Fruit fly (Drosophila melanogaster): ENCODE measurements around the gene cm.

cm gene

dm6 chrX:7011063-7011743 lies at the start of gene cm, which contains the start of the genes sloth1 and sloth2 (continued):
- TF ChIP-seq CG9437 (GFP tag; optimal IDR thresholded peaks at IDR 0.05) = peak; percentile 55
- TF ChIP-seq CG16863 (GFP tag; optimal IDR thresholded peaks at IDR 0.05) = peak; percentile 86
- peak; percentile 93 for TF ChIP-seq gsb-n (tag; optimal IDR thresholded peaks at IDR 0.05)
- peak; percentile 86 for TF ChIP-seq dmrt11E (tag; optimal IDR thresholded peaks at IDR 0.05)
- peak; percentile 76 for TF ChIP-seq Max (GFP tag; optimal IDR thresholded peaks at IDR 0.05)
- TF ChIP-seq lab (GFP tag; optimal IDR thresholded peaks at IDR 0.05) = peak; percentile 85
- TF ChIP-seq CG8924 (tag; optimal IDR thresholded peaks at IDR 0.05) = peak; percentile 86
- peak; percentile 93 for TF ChIP-seq gem (tag; optimal IDR thresholded peaks at IDR 0.05)
- TF ChIP-seq Pdp1 (GFP tag; optimal IDR thresholded peaks at IDR 0.05) = peak; percentile 89 to 90
- TF ChIP-seq CG8765 (GFP tag; IDR thresholded peaks at IDR 0.05) = peak; percentile 81
- no peak for TF ChIP-seq bowl (GFP tag; IDR thresholded peaks at IDR 0.05)
- peak; percentile 92 for TF ChIP-seq chn (GFP tag; optimal IDR thresholded peaks at IDR 0.05)
- peak; percentile 82 for TF ChIP-seq Mrtf (GFP tag; IDR thresholded peaks at IDR 0.05)
- peak; percentile 81 for TF ChIP-seq cas (GFP tag; IDR thresholded peaks at IDR 0.05)
- TF ChIP-seq chm (GFP tag; IDR thresholded peaks at IDR 0.05) = peak; percentile 86
- TF ChIP-seq dmrt99B (tag; optimal IDR thresholded peaks at IDR 0.05) = peak; percentile 80
- TF ChIP-seq stc (GFP tag; IDR thresholded peaks at IDR 0.05) = peak; percentile 81
- peak; percentile 73 for TF ChIP-seq tap (tag; optimal IDR thresholded peaks at IDR 0.05)
- peak; percentile 87 for TF ChIP-seq maf-S (GFP tag; optimal IDR thresholded peaks at IDR 0.05)
- TF ChIP-seq pita (GFP tag; optimal IDR thresholded peaks at IDR 0.05) = no peak
- TF ChIP-seq her (GFP tag; optimal IDR thresholded peaks at IDR 0.05) = peak; percentile 63
- TF ChIP-seq nmo (GFP tag; optimal IDR thresholded peaks at IDR 0.05) = peak; percentile 92
- TF ChIP-seq NfI (GFP tag; optimal IDR thresholded peaks at IDR 0.05) = peak; percentile 86
- TF ChIP-seq phol (tag; optimal IDR thresholded peaks at IDR 0.05) = peak; percentile 83
- peak; percentile 60 for TF ChIP-seq CG1792 (GFP tag; optimal IDR thresholded peaks at IDR 0.05)
- peak; percentile 84 for TF ChIP-seq Dad (GFP tag; optimal IDR thresholded peaks at IDR 0.05)
- TF ChIP-seq fd64A (GFP tag; optimal IDR thresholded peaks at IDR 0.05) = no peak
- peak; percentile 78 for TF ChIP-seq dm (GFP tag; optimal IDR thresholded peaks at IDR 0.05)
- peak; percentile 72 for TF ChIP-seq slou (GFP tag; optimal IDR thresholded peaks at IDR 0.05)
- peak; percentile 92 for TF ChIP-seq Rfx (GFP tag; IDR thresholded peaks at IDR 0.05)
- peak; percentile 95 for TF ChIP-seq Dll (GFP tag; IDR thresholded peaks at IDR 0.05; ENCODE audit: partially characterized antibody)
- no peak for TF ChIP-seq Trl (optimal IDR thresholded peaks at IDR 0.05)
- TF ChIP-seq Trl (GFP tag; optimal IDR thresholded peaks at IDR 0.05) = peak; percentile 90
- TF ChIP-seq Poxn (GFP tag; IDR thresholded peaks at IDR 0.05) = no peak; the same call in 1 of the 2 replicates
- peak; percentile 79 for TF ChIP-seq NFAT (GFP tag; IDR thresholded peaks at IDR 0.05)
- peak; percentile 75 for TF ChIP-seq bbx (GFP tag; IDR thresholded peaks at IDR 0.05; ENCODE audit: partially characterized antibody)
- peak; percentile 85 for TF ChIP-seq tgo (GFP tag; IDR thresholded peaks at IDR 0.05)
- no peak for TF ChIP-seq HLHmδ (GFP tag; optimal IDR thresholded peaks at IDR 0.05)
- peak; percentile 45 for TF ChIP-seq CTCF (GFP tag; optimal IDR thresholded peaks at IDR 0.05)
- TF ChIP-seq eyg (GFP tag; optimal IDR thresholded peaks at IDR 0.05) = peak; percentile 62
- peak; percentile 86 for TF ChIP-seq grau (tag; optimal IDR thresholded peaks at IDR 0.05)
- TF ChIP-seq CrebB (tag; optimal IDR thresholded peaks at IDR 0.05) = peak; percentile 80
- TF ChIP-seq Hr78 (GFP tag; optimal IDR thresholded peaks at IDR 0.05) = peak in 1 of 2 experiments; percentile 79
- peak; percentile 42; the same call in 1 of the 3 replicates for TF ChIP-seq jigr1 (GFP tag; IDR thresholded peaks at IDR 0.05)
- peak; percentile 69 for TF ChIP-seq Sry-β (GFP tag; optimal IDR thresholded peaks at IDR 0.05)
- peak; percentile 85 for TF ChIP-seq ci (GFP tag; IDR thresholded peaks at IDR 0.05)
- TF ChIP-seq ATbp (GFP tag; optimal IDR thresholded peaks at IDR 0.05) = peak; percentile 59
- TF ChIP-seq CG11695 (GFP tag; IDR thresholded peaks at IDR 0.05) = peak; percentile 71; the same call in 1 of the 3 replicates
- peak; percentile 64 for TF ChIP-seq ERR (GFP tag; optimal IDR thresholded peaks at IDR 0.05)
- TF ChIP-seq CG10959 (GFP tag; IDR thresholded peaks at IDR 0.05) = peak; percentile 76
- peak; percentile 91 for TF ChIP-seq Xrp1 (GFP tag; IDR thresholded peaks at IDR 0.05)
